Fruit fly (Drosophila melanogaster) whole organism, embryonic: ENCODE measurements around the gene CG5346.

Source experiments
- Asciz ChIP-seq: fragments of 200-800 bp; sonication (Bioruptor generic); optimal IDR thresholded peaks from 2 replicates; lab custom pipeline; 2017; ENCODE audit warnings: missing biosample characterization, mild to moderate bottlenecking, missing genetic modification characterization, missing genetic modification reagents
- Atf-2 ChIP-seq: fragments of 200-800 bp; sonication (Bioruptor generic); optimal IDR thresholded peaks from 2 replicates; lab custom pipeline; 2016; ENCODE audit warnings: missing biosample characterization, missing genetic modification characterization
- ttk ChIP-seq: fragments of 200-800 bp; sonication (Bioruptor generic); IDR thresholded peaks from 2 replicates; pipeline ENCODE4 v2.1.2; 2022; ENCODE audit warnings: missing biosample characterization, missing genetic modification characterization
- tx ChIP-seq: fragments of 200-800 bp; sonication (Bioruptor generic); optimal IDR thresholded peaks from 2 replicates; lab custom pipeline; 2016; ENCODE audit warnings: missing biosample characterization, missing genetic modification characterization

DNA sequence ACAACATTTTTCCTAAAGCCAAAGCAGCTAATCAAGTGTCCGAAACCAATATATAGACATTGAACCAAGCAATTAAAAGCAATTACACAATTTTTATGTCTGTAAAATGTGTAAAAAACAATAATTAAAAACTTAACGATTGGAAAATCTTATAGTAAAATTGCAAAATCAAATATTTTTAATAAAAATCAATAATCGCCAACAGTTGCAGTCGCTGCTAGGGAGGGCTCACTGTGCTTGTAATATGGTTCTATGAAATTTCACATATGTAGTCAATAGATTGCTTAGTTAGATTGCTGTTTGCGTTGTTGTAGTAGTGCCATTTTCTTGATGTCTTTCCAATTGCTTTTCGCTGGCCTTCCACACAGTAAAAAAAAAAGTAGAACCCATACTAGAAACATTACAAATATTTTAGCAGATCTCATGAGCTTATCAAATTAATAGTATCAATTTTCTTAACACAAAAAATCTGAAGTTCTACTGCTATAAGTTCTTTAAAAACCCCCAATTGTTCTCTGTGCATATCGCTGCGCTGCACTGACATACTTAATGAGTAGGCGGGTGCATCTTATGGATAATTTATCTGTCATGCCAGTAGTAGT is 47.7 kb upstream of the CG5346 start:
- TF ChIP-seq tx (GFP tag; lab: Kevin White, UChicago) (no peak), Atf-2 (GFP tag; lab: Kevin White, UChicago) (no peak), Asciz (no peak), ttk (GFP tag; lab: Robert Waterston, UW) (no peak)
